Fruit fly (Drosophila melanogaster): ENCODE results near the gene Xport-A.

The Xport-A gene

dm6 chr3R:19908863-19909343, 6.3 kb downstream of the Xport-A start (continued):
- TF ChIP-seq CG3847 (GFP tag; IDR thresholded peaks at IDR 0.05) (peak; percentile 78), ro (GFP tag; IDR thresholded peaks at IDR 0.05) (peak; percentile 69), sisA (GFP tag; IDR thresholded peaks at IDR 0.05) (peak; percentile 82), CG8388 (GFP tag; optimal IDR thresholded peaks at IDR 0.05) (peak; percentile 73), Dfd (GFP tag; optimal IDR thresholded peaks at IDR 0.05) (no peak), NFAT (GFP tag; IDR thresholded peaks at IDR 0.05) (peak; percentile 81), CG8944 (GFP tag; optimal IDR thresholded peaks at IDR 0.05) (peak; percentile 78), otp (GFP tag; IDR thresholded peaks at IDR 0.05) (0 out of 3 replicates have a peak, but pooled peaks have one; percentile 72), jigr1 (GFP tag; IDR thresholded peaks at IDR 0.05) (peak; percentile 44; the same call in 1 of the 3 replicates), sd (tag; optimal IDR thresholded peaks at IDR 0.05) (peak; percentile 63), Mrtf (GFP tag; IDR thresholded peaks at IDR 0.05) (peak; percentile 82), ci (GFP tag; IDR thresholded peaks at IDR 0.05) (peak; percentile 95), CG11723 (GFP tag; optimal IDR thresholded peaks at IDR 0.05) (peak; percentile 38), hkb (optimal IDR thresholded peaks at IDR 0.05) (no peak), hkb (GFP tag; IDR thresholded peaks at IDR 0.05) (peak; percentile 87), zfh1 (GFP tag; IDR thresholded peaks at IDR 0.05) (peak; percentile 87), cato (GFP tag; optimal IDR thresholded peaks at IDR 0.05; ENCODE audit: borderline replicate concordance) (peak; percentile 69), Doc2 (GFP tag; IDR thresholded peaks at IDR 0.05) (0 out of 2 replicates have a peak, but pooled peaks have one; percentile 37), zen2 (GFP tag; IDR thresholded peaks at IDR 0.05; ENCODE audit: partially characterized antibody) (no peak), CG18619 (GFP tag; optimal IDR thresholded peaks at IDR 0.05) (peak; percentile 77), CG31441 (GFP tag; IDR thresholded peaks at IDR 0.05) (peak; percentile 75; the same call in 1 of the 2 replicates), CG10321 (GFP tag; IDR thresholded peaks at IDR 0.05) (peak; percentile 55; the same call in 1 of the 2 replicates), fru (optimal IDR thresholded peaks at IDR 0.05) (no peak), CG3838 (GFP tag; optimal IDR thresholded peaks at IDR 0.05) (peak; percentile 65), ftz-f1 (GFP tag; optimal IDR thresholded peaks at IDR 0.05) (no peak), Six4 (GFP tag; optimal IDR thresholded peaks at IDR 0.05) (peak; percentile 79), PHDP (tag; optimal IDR thresholded peaks at IDR 0.05) (peak; percentile 86), Xrp1 (GFP tag; IDR thresholded peaks at IDR 0.05) (peak; percentile 86), trem (tag; optimal IDR thresholded peaks at IDR 0.05) (peak; percentile 35), bcd (GFP tag; optimal IDR thresholded peaks at IDR 0.05) (peak; percentile 72), Scr (GFP tag; IDR thresholded peaks at IDR 0.05; ENCODE audit: partially characterized antibody) (peak; percentile 38; the same call in 1 of the 2 replicates), CG3281 (GFP tag; optimal IDR thresholded peaks at IDR 0.05) (peak; percentile 70), Jarid2 (GFP tag; optimal IDR thresholded peaks at IDR 0.05) (peak; percentile 52), ranshi (GFP tag; IDR thresholded peaks at IDR 0.05) (peak; percentile 79), YL-1 (GFP tag; optimal IDR thresholded peaks at IDR 0.05) (no peak), phol (tag; optimal IDR thresholded peaks at IDR 0.05) (peak; percentile 76), CG32772 (GFP tag; IDR thresholded peaks at IDR 0.05) (peak; percentile 82), CG10366 (GFP tag; IDR thresholded peaks at IDR 0.05) (peak; percentile 92), gcm2 (GFP tag; optimal IDR thresholded peaks at IDR 0.05) (peak; percentile 56), lilli (GFP tag; optimal IDR thresholded peaks at IDR 0.05) (peak; percentile 91), Dip3 (GFP tag; optimal IDR thresholded peaks at IDR 0.05) (peak; percentile 51), CG3995 (GFP tag; optimal IDR thresholded peaks at IDR 0.05) (peak; percentile 29), Trl (optimal IDR thresholded peaks at IDR 0.05) (no peak), Trl (GFP tag; optimal IDR thresholded peaks at IDR 0.05) (peak; percentile 54), slou (GFP tag; optimal IDR thresholded peaks at IDR 0.05) (no peak), Dref (GFP tag; IDR thresholded peaks at IDR 0.05) (no peak), CG10979 (tag; optimal IDR thresholded peaks at IDR 0.05) (peak; percentile 78), CG15269 (tag; optimal IDR thresholded peaks at IDR 0.05) (peak; percentile 88), CG34224 (GFP tag; IDR thresholded peaks at IDR 0.05; ENCODE audit: partially characterized antibody) (no peak), Gsc (GFP tag; IDR thresholded peaks at IDR 0.05) (peak; percentile 58; the same call in 1 of the 2 replicates), Ssrp (tag; optimal IDR thresholded peaks at IDR 0.05) (peak; percentile 64)

Data from whole organism, embryonic.